Worm (Caenorhabditis elegans): ENCODE measurements around the gene C02B8.12.

ce11 chrX:8148993-8149392 lies 25.8 kb upstream of the C02B8.12 start:
- no peak for TF ChIP-seq Y95B8A.8 (GFP tag; IDR thresholded peaks at IDR 0.05)
- TF ChIP-seq nfya-1 (tag; optimal IDR thresholded peaks at IDR 0.05; ENCODE audit: borderline replicate concordance, insufficient read depth): no peak
- no peak for TF ChIP-seq F49E8.2 (tag; optimal IDR thresholded peaks at IDR 0.05; ENCODE audit: insufficient read depth)
- TF ChIP-seq Y67H2A.10 (GFP tag; conservative IDR thresholded peaks at IDR 0.05): no peak
- no peak for TF ChIP-seq efl-1 (GFP tag; optimal IDR thresholded peaks at IDR 0.05)
- no peak for TF ChIP-seq lin-35 (GFP tag; optimal IDR thresholded peaks at IDR 0.05)
- TF ChIP-seq snpc-4 (GFP tag; optimal IDR thresholded peaks at IDR 0.05): no peak
- TF ChIP-seq snpc-4 (tag; optimal IDR thresholded peaks at IDR 0.05): no peak
- TF ChIP-seq unc-130 (GFP tag; optimal IDR thresholded peaks at IDR 0.05): no peak
- TF ChIP-seq hmg-1.2 (GFP tag; IDR thresholded peaks at IDR 0.05): peak; percentile 43; the same call in 1 of the 2 replicates
- no peak for TF ChIP-seq fkh-3 (tag; optimal IDR thresholded peaks at IDR 0.05)
- no peak for TF ChIP-seq ceh-79 (tag; optimal IDR thresholded peaks at IDR 0.05)

Measured in whole organism, young adult.